Worm (Caenorhabditis elegans) whole organism, L3 larva: Measurements from ENCODE around the gene F54H5.5.

Experiments used
- R02D3.7 ChIP-seq: fragments of 150-350 bp; optimal IDR thresholded peaks from 2 replicates; lab custom pipeline; 2014; ENCODE audit warnings: missing biosample characterization, missing genetic modification characterization
- ama-1 ChIP-seq: fragments of 150-350 bp; optimal IDR thresholded peaks from 2 replicates; lab custom pipeline; 2018
- elt-1 ChIP-seq: fragments of 150-350 bp; optimal IDR thresholded peaks from 2 replicates; lab custom pipeline; 2014; ENCODE audit warnings: missing biosample characterization, missing genetic modification characterization
- fkh-10 ChIP-seq: sonication (generic microtip); optimal IDR thresholded peaks from 2 replicates; lab custom pipeline; 2017; ENCODE audit warnings: missing biosample characterization, missing genetic modification reagents, missing genetic modification characterization
- fos-1 ChIP-seq: fragments of 150-350 bp; optimal IDR thresholded peaks from 2 replicates; lab custom pipeline; 2014; ENCODE audit warnings: missing biosample characterization, missing genetic modification characterization
- lin-39 ChIP-seq: fragments of 150-350 bp; optimal IDR thresholded peaks from 2 replicates; lab custom pipeline; 2018; ENCODE audit warnings: missing biosample characterization, missing genetic modification reagents, missing genetic modification characterization
- mdl-1 ChIP-seq: fragments of 150-350 bp; optimal IDR thresholded peaks from 2 replicates; lab custom pipeline; 2014; ENCODE audit warnings: missing biosample characterization, missing genetic modification characterization
- nhr-11 ChIP-seq: fragments of 150-350 bp; optimal IDR thresholded peaks from 2 replicates; lab custom pipeline; 2014; ENCODE audit warnings: missing biosample characterization, missing genetic modification characterization
- nhr-12 ChIP-seq: fragments of 150-350 bp; optimal IDR thresholded peaks from 2 replicates; lab custom pipeline; 2014; ENCODE audit warnings: missing biosample characterization, missing genetic modification characterization
- nhr-237 ChIP-seq: fragments of 150-350 bp; optimal IDR thresholded peaks from 2 replicates; lab custom pipeline; 2014; ENCODE audit warnings: missing biosample characterization, missing genetic modification characterization
- sea-2 ChIP-seq: fragments of 150-350 bp; sonication (generic microtip); optimal IDR thresholded peaks from 4 replicates; lab custom pipeline; 2014; ENCODE audit warnings: missing biosample characterization, missing genetic modification reagents, missing genetic modification characterization
- tbx-2 ChIP-seq: sonication (generic microtip); optimal IDR thresholded peaks from 2 replicates; lab custom pipeline; 2016; ENCODE audit warnings: mild to moderate bottlenecking, missing genetic modification characterization, missing compliant biosample characterization
- unc-39 ChIP-seq: sonication (generic microtip); optimal IDR thresholded peaks from 4 replicates; lab custom pipeline; 2017; ENCODE audit warnings: missing biosample characterization, missing genetic modification characterization
- zag-1 ChIP-seq: fragments of 150-350 bp; optimal IDR thresholded peaks from 2 replicates; lab custom pipeline; 2014; ENCODE audit warnings: missing biosample characterization, missing genetic modification characterization

DNA sequence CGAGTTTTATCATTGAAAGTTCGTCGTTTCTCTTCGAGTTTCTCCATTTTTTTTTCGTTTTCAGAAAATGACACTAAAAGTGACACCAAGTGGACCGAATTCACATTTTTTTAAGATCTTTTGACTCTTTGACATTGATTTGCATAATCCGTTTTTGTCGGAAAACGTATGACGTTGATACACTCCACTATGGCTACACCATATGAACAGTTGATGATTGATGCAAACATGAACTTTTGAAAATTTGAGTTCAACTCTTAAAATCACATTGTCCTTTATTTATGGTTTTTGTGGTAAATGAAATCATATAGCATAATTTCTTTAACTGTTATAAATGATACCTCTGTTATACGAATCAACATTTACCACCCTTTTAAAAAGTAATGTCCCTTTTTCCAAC lies 31.7 kb upstream of the F54H5.5 start, which contains the start of gene T19D12.10:
- TF ChIP-seq nhr-11 (tag; lab: Kevin White, UChicago) (no peak), nhr-12 (tag; lab: Kevin White, UChicago) (no peak), fos-1 (no peak), zag-1 (tag; lab: Kevin White, UChicago) (no peak), fkh-10 (GFP tag; lab: Kevin White, UChicago) (no peak), lin-39 (tag; lab: Kevin White, UChicago) (no peak), elt-1 (no peak), tbx-2 (tag; lab: Kevin White, UChicago) (no peak), sea-2 (GFP tag; lab: Kevin White, UChicago) (no peak), nhr-237 (tag; lab: Kevin White, UChicago) (no peak), mdl-1 (tag; lab: Kevin White, UChicago) (no peak), R02D3.7 (tag; lab: Kevin White, UChicago) (no peak), unc-39 (tag; lab: Kevin White, UChicago) (no peak), ama-1 (lab: Kevin White, UChicago) (no peak)
